Worm (Caenorhabditis elegans) whole organism, L2 larva: ENCODE measurements around the gene F11D5.7.

Experiments used
- C34F6.9 ChIP-seq: fragments of 150-350 bp; optimal IDR thresholded peaks from 2 replicates; lab custom pipeline; 2014; ENCODE audit warnings: missing biosample characterization, missing genetic modification characterization
- F13H6.1 ChIP-seq: sonication (generic microtip); optimal IDR thresholded peaks from 2 replicates; lab custom pipeline; 2016; ENCODE audit warnings: missing genetic modification characterization, missing compliant biosample characterization
- R02D3.7 ChIP-seq: fragments of 150-350 bp; optimal IDR thresholded peaks from 2 replicates; lab custom pipeline; 2014; ENCODE audit warnings: missing biosample characterization, missing genetic modification characterization
- ZK546.5 ChIP-seq: sonication (generic microtip); optimal IDR thresholded peaks from 2 replicates; lab custom pipeline; 2017; ENCODE audit warnings: missing biosample characterization, missing genetic modification characterization
- alr-1 ChIP-seq: fragments of 150-350 bp; optimal IDR thresholded peaks from 2 replicates; lab custom pipeline; 2014; ENCODE audit warnings: missing biosample characterization, missing genetic modification characterization
- aly-2 ChIP-seq: fragments of 150-350 bp; optimal IDR thresholded peaks from 2 replicates; lab custom pipeline; 2014; ENCODE audit warnings: missing biosample characterization, missing genetic modification characterization
- ama-1 ChIP-seq: fragments of 150-350 bp; optimal IDR thresholded peaks from 2 replicates; lab custom pipeline; 2018; ENCODE audit warnings: inconsistent platforms
- ceh-16 ChIP-seq: fragments of 150-350 bp; optimal IDR thresholded peaks from 2 replicates; lab custom pipeline; 2014; ENCODE audit warnings: missing biosample characterization, missing genetic modification characterization
- crh-2 ChIP-seq: sonication (generic microtip); optimal IDR thresholded peaks from 2 replicates; lab custom pipeline; 2017; ENCODE audit warnings: missing biosample characterization, missing genetic modification characterization
- dmd-4 ChIP-seq: sonication (generic microtip); optimal IDR thresholded peaks from 2 replicates; lab custom pipeline; 2017; ENCODE audit warnings: missing biosample characterization, missing genetic modification characterization
- egl-27 ChIP-seq: sonication (generic microtip); optimal IDR thresholded peaks from 3 replicates; lab custom pipeline; 2017; ENCODE audit warnings: missing biosample characterization, missing genetic modification reagents, missing genetic modification characterization
- elt-1 ChIP-seq: fragments of 150-350 bp; optimal IDR thresholded peaks from 2 replicates; lab custom pipeline; 2014; ENCODE audit warnings: missing biosample characterization, missing genetic modification characterization
- elt-3 ChIP-seq: sonication (generic microtip); optimal IDR thresholded peaks from 2 replicates; lab custom pipeline; 2017; ENCODE audit warnings: missing biosample characterization, missing genetic modification characterization
- fos-1 ChIP-seq: fragments of 150-350 bp; optimal IDR thresholded peaks from 2 replicates; lab custom pipeline; 2014; ENCODE audit warnings: missing biosample characterization, missing genetic modification characterization
- gmeb-1 ChIP-seq: fragments of 150-350 bp; optimal IDR thresholded peaks from 2 replicates; lab custom pipeline; 2014; ENCODE audit warnings: missing biosample characterization, missing genetic modification characterization
- lin-11 ChIP-seq: fragments of 150-350 bp; sonication (generic microtip); optimal IDR thresholded peaks from 2 replicates; lab custom pipeline; 2014; ENCODE audit warnings: missing biosample characterization, missing genetic modification characterization, inconsistent platforms, mixed read lengths
- lin-13 ChIP-seq: fragments of 150-350 bp; optimal IDR thresholded peaks from 2 replicates; lab custom pipeline; 2014; ENCODE audit warnings: missing biosample characterization, missing genetic modification reagents, missing genetic modification characterization
- lsy-2 ChIP-seq, 2 experiments: fragments of 150-350 bp in 1 of 2; sonication (generic microtip) in 1 of 2; optimal IDR thresholded peaks; 2 replicates each; lab custom pipeline; 2014 to 2017; ENCODE audit warnings: missing biosample characterization in 2 of 2, missing genetic modification characterization in 2 of 2
- mab-5 ChIP-seq: fragments of 150-350 bp; optimal IDR thresholded peaks from 2 replicates; lab custom pipeline; 2014; ENCODE audit warnings: missing biosample characterization, missing genetic modification characterization
- mbf-1 ChIP-seq: sonication (generic microtip); optimal IDR thresholded peaks from 2 replicates; lab custom pipeline; 2017; ENCODE audit warnings: missing biosample characterization, missing genetic modification characterization
- mdl-1 ChIP-seq, 2 experiments: fragments of 150-350 bp in 1 of 2; sonication (generic microtip) in 1 of 2; optimal IDR thresholded peaks; 2 replicates each; lab custom pipeline; 2017; ENCODE audit warnings: missing biosample characterization in 2 of 2, missing genetic modification characterization in 2 of 2
- nhr-10 ChIP-seq: sonication (generic microtip); optimal IDR thresholded peaks from 2 replicates; lab custom pipeline; 2017; ENCODE audit warnings: missing biosample characterization, missing genetic modification characterization
- nhr-11 ChIP-seq: fragments of 150-350 bp; optimal IDR thresholded peaks from 2 replicates; lab custom pipeline; 2014; ENCODE audit warnings: missing biosample characterization, missing genetic modification characterization
- nhr-12 ChIP-seq: fragments of 150-350 bp; optimal IDR thresholded peaks from 2 replicates; lab custom pipeline; 2014; ENCODE audit warnings: missing biosample characterization, missing genetic modification characterization
- nhr-129 ChIP-seq: fragments of 150-350 bp; optimal IDR thresholded peaks from 2 replicates; lab custom pipeline; 2014; ENCODE audit warnings: missing biosample characterization, missing genetic modification characterization
- nhr-21 ChIP-seq: fragments of 150-350 bp; optimal IDR thresholded peaks from 2 replicates; lab custom pipeline; 2014; ENCODE audit warnings: missing biosample characterization, missing genetic modification characterization
- nhr-23 ChIP-seq: fragments of 150-350 bp; optimal IDR thresholded peaks from 2 replicates; lab custom pipeline; 2014; ENCODE audit warnings: missing biosample characterization, missing genetic modification reagents, missing genetic modification characterization
- nhr-237 ChIP-seq: fragments of 150-350 bp; optimal IDR thresholded peaks from 2 replicates; lab custom pipeline; 2014; ENCODE audit warnings: missing biosample characterization, missing genetic modification characterization
- nhr-25 ChIP-seq: fragments of 150-350 bp; sonication (generic microtip); optimal IDR thresholded peaks from 3 replicates; lab custom pipeline; 2014; ENCODE audit warnings: missing biosample characterization, missing genetic modification characterization
- nhr-6 ChIP-seq: fragments of 150-350 bp; optimal IDR thresholded peaks from 2 replicates; lab custom pipeline; 2014; ENCODE audit warnings: missing biosample characterization, missing genetic modification characterization
- nhr-77 ChIP-seq: fragments of 150-350 bp; optimal IDR thresholded peaks from 2 replicates; lab custom pipeline; 2014; ENCODE audit warnings: missing biosample characterization, missing genetic modification characterization
- peb-1 ChIP-seq: fragments of 150-350 bp; optimal IDR thresholded peaks from 2 replicates; lab custom pipeline; 2014; ENCODE audit warnings: missing biosample characterization, missing genetic modification characterization
- skn-1 ChIP-seq: sonication (generic microtip); optimal IDR thresholded peaks from 2 replicates; lab custom pipeline; 2017; ENCODE audit warnings: missing biosample characterization, missing genetic modification characterization
- sma-3 ChIP-seq: sonication (generic microtip); optimal IDR thresholded peaks from 2 replicates; lab custom pipeline; 2016; ENCODE audit warnings: missing genetic modification reagents, missing genetic modification characterization, missing compliant biosample characterization
- sma-9 ChIP-seq, 2 experiments: fragments of 150-350 bp in 1 of 2; sonication (generic microtip) in 1 of 2; optimal IDR thresholded peaks; 2 replicates each; lab custom pipeline; 2014 to 2016; ENCODE audit warnings: missing genetic modification characterization in 2 of 2, mild to moderate bottlenecking in 1 of 2, missing biosample characterization in 1 of 2, missing compliant biosample characterization in 1 of 2, missing genetic modification reagents in 1 of 2, moderate library complexity in 1 of 2
- snpc-4 ChIP-seq: fragments of 150-350 bp; optimal IDR thresholded peaks from 2 replicates; lab custom pipeline; 2014; ENCODE audit warnings: missing biosample characterization, missing genetic modification characterization
- unc-55 ChIP-seq: fragments of 150-350 bp; sonication (generic microtip); optimal IDR thresholded peaks from 3 replicates; lab custom pipeline; 2014; ENCODE audit warnings: missing biosample characterization, missing genetic modification reagents, missing genetic modification characterization
- unc-62 ChIP-seq: fragments of 150-350 bp; optimal IDR thresholded peaks from 2 replicates; lab custom pipeline; 2014; ENCODE audit warnings: missing biosample characterization, missing genetic modification reagents, missing genetic modification characterization
- ztf-1 ChIP-seq: fragments of 200-800 bp; sonication (Bioruptor generic); conservative IDR thresholded peaks from 2 replicates; pipeline ENCODE4 v1.3.6; 2022; ENCODE audit warnings: missing genetic modification characterization, missing compliant biosample characterization
- ztf-11 ChIP-seq: sonication (generic microtip); optimal IDR thresholded peaks from 2 replicates; lab custom pipeline; 2017; ENCODE audit warnings: missing biosample characterization, missing genetic modification characterization

F11D5.7 gene

DNA sequence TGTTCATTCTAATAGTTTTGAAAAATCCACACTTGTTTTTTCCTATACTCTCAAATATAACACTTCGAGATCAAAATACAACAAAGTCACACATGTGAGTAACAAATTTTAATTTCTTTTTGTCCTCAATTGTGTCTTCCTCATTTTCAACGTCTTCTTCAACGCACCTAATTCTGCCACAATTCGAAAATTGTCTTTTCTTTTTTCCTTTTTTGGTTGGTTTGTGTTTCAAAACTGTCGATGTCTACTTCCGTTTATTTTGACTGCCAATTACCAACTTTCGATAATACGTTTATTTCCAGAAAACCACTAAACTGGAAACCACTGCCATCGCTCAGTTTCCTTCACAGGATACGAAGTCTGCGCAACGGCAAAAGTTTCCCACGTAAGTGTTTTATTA lies 28.7 kb downstream of the F11D5.7 start, which contains the start of gene F11D5.1:
Gene F11D5.1 (plus strand): TSS at position 301 of the 400 bp plus-strand sequence.
- TF ChIP-seq nhr-10: no peak
- no peak for TF ChIP-seq egl-27
- TF ChIP-seq nhr-12 (tag; lab: Kevin White, UChicago): no peak
- no peak for TF ChIP-seq unc-62 (GFP tag; lab: Kevin White, UChicago)
- TF ChIP-seq nhr-23: no peak
- no peak for TF ChIP-seq nhr-11 (tag; lab: Kevin White, UChicago)
- no peak for TF ChIP-seq lsy-2 (tag; optimal IDR thresholded peaks at IDR 0.05; lab: Kevin White, UChicago)
- TF ChIP-seq mdl-1 (tag; optimal IDR thresholded peaks at IDR 0.05; lab: Kevin White, UChicago): no peak
- TF ChIP-seq ZK546.5 (tag; lab: Kevin White, UChicago): no peak

DNA sequence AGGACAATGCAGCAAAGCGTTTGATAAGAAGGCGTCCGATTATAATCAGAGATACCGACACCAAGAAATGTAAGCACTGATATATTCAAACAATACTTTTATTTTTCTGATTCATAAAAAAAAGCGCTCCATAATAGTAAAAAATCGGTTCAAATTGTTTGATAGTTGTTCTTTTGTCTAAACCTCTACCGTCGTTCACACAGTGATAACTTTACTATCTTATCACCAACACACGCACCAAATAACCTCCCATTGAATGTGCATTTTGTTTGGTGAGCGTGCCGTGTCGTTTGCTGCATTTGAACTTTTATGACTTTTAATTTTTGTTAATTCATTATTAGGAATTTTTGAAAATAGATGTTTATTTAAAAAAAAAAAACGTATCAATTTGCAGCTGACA lies 29.9 kb downstream of the F11D5.7 start:
- TF ChIP-seq fos-1 (tag; lab: Kevin White, UChicago): peak; percentile 90
- TF ChIP-seq ztf-11: no peak
- TF ChIP-seq unc-62 (GFP tag; lab: Kevin White, UChicago): no peak
- TF ChIP-seq dmd-4 (tag; lab: Kevin White, UChicago): no peak
- peak; percentile 29 for TF ChIP-seq F13H6.1 (tag; lab: Kevin White, UChicago)
- TF ChIP-seq mbf-1 (tag; lab: Kevin White, UChicago): no peak
- peak; percentile 1 for TF ChIP-seq crh-2 (tag; lab: Kevin White, UChicago)
- peak; percentile 29 for TF ChIP-seq sma-9 (GFP tag; optimal IDR thresholded peaks at IDR 0.05; lab: Kevin White, UChicago)
- TF ChIP-seq sma-9 (tag; optimal IDR thresholded peaks at IDR 0.05; lab: Kevin White, UChicago): no peak
- TF ChIP-seq skn-1 (tag; lab: Kevin White, UChicago): peak; percentile 36
- TF ChIP-seq ztf-1 (GFP tag; lab: Robert Waterston, UW): no peak
- no peak for TF ChIP-seq elt-1 (tag; lab: Kevin White, UChicago)
- TF ChIP-seq, all 48 proteins: peak for 5

- TF ChIP-seq nhr-6 (tag; lab: Kevin White, UChicago) (no peak), lin-11 (tag; lab: Kevin White, UChicago) (peak; percentile 13), nhr-129 (tag; lab: Kevin White, UChicago) (peak; percentile 29), sma-9 (GFP tag; optimal IDR thresholded peaks at IDR 0.05; lab: Kevin White, UChicago) (no peak), sma-9 (tag; optimal IDR thresholded peaks at IDR 0.05; lab: Kevin White, UChicago) (no peak), C34F6.9 (tag; lab: Kevin White, UChicago) (peak; percentile 36), nhr-237 (no peak), egl-27 (no peak), mab-5 (tag; lab: Kevin White, UChicago) (no peak), lsy-2 (tag; optimal IDR thresholded peaks at IDR 0.05; lab: Kevin White, UChicago) (peak in 1 of 2 experiments; percentile 6), R02D3.7 (tag; lab: Kevin White, UChicago) (no peak)
Measured at ce11 chrX:3339882-3340281, 35.7 kb downstream of the F11D5.7 start.

ce11 chrX:3343620-3344197 lies 39.5 kb downstream of the F11D5.7 start:
- TF ChIP-seq F13H6.1 (tag; lab: Kevin White, UChicago) (no peak), lin-11 (tag; lab: Kevin White, UChicago) (no peak), ceh-16 (peak; percentile 23), nhr-129 (tag; lab: Kevin White, UChicago) (peak; percentile 24), alr-1 (tag; lab: Kevin White, UChicago) (no peak), sma-9 (GFP tag; optimal IDR thresholded peaks at IDR 0.05; lab: Kevin White, UChicago) (peak; percentile 1), sma-9 (tag; optimal IDR thresholded peaks at IDR 0.05; lab: Kevin White, UChicago) (no peak), nhr-237 (no peak), nhr-25 (tag; lab: Kevin White, UChicago) (peak; percentile 74)

DNA sequence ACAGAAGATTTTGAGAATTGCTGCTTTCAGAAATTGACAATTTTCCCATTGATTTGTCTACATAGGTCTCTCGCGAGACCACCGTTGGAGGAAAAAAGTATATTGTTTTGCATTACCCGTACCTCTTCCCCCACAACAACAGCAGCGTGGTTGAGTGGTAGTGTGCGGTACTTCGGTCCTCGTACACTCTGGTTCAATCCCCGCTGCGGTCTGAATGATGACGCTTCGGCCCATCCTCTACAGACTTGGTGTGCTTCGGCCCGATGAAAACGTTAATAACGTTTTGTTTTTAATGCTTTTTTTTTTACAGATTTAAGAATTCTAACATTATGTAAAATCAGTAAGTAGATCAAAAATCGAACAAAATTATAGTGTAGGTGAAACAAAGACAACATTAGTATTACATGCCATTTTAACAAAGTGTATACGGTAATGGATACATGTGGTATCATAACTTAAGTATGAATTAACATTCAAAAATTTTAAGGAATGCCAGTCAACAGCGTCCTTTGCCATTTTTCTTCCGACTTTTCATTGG lies 43.8 kb downstream of the F11D5.7 start, which contains the start of gene ZK816.3:
Gene ZK816.3 (plus strand): TSS at position 488 of the 538 bp plus-strand sequence.
- TF ChIP-seq lin-11 (tag; lab: Kevin White, UChicago): peak; percentile 0
- no peak for TF ChIP-seq nhr-237
- TF ChIP-seq snpc-4 (tag; lab: Kevin White, UChicago): no peak
- no peak for TF ChIP-seq nhr-11 (tag; lab: Kevin White, UChicago)
- TF ChIP-seq lin-13 (GFP tag; lab: Kevin White, UChicago): peak; percentile 13
- TF ChIP-seq crh-2 (tag; lab: Kevin White, UChicago): peak; percentile 12
- TF ChIP-seq ztf-1 (GFP tag; lab: Robert Waterston, UW): no peak
- TF ChIP-seq nhr-23: no peak
- TF ChIP-seq elt-3: no peak
- no peak for TF ChIP-seq elt-1 (tag; lab: Kevin White, UChicago)
- peak; percentile 31 for TF ChIP-seq unc-55
- peak; percentile 41 for TF ChIP-seq fos-1 (tag; lab: Kevin White, UChicago)
- no peak for TF ChIP-seq ceh-16
- TF ChIP-seq sma-9 (GFP tag; optimal IDR thresholded peaks at IDR 0.05; lab: Kevin White, UChicago): peak; percentile 33
- no peak for TF ChIP-seq sma-9 (tag; optimal IDR thresholded peaks at IDR 0.05; lab: Kevin White, UChicago)
- TF ChIP-seq mdl-1 (tag; optimal IDR thresholded peaks at IDR 0.05; lab: Kevin White, UChicago): no peak
- no peak for TF ChIP-seq nhr-77
- peak; percentile 38 for TF ChIP-seq sma-3 (GFP tag; lab: Kevin White, UChicago)
- TF ChIP-seq aly-2: no peak
- TF ChIP-seq alr-1 (tag; lab: Kevin White, UChicago): no peak
- no peak for TF ChIP-seq peb-1 (tag; lab: Kevin White, UChicago)
- TF ChIP-seq ama-1 (lab: Kevin White, UChicago): no peak
- no peak for TF ChIP-seq gmeb-1 (tag; lab: Kevin White, UChicago)
- peak; percentile 14 for TF ChIP-seq nhr-21
- no peak for TF ChIP-seq ztf-11
- TF ChIP-seq mbf-1 (tag; lab: Kevin White, UChicago): no peak
- TF ChIP-seq nhr-129 (tag; lab: Kevin White, UChicago): peak; percentile 56
